Fruit fly (Drosophila melanogaster) whole organism, embryonic: ENCODE data around the gene Cby.

Experiments used
- ATbp ChIP-seq: fragments of 200-800 bp; sonication (Bioruptor generic); optimal IDR thresholded peaks from 2 replicates; lab custom pipeline; 2017; ENCODE audit warnings: missing biosample characterization, mild to moderate bottlenecking, missing genetic modification characterization, missing genetic modification reagents
- Asciz ChIP-seq: fragments of 200-800 bp; sonication (Bioruptor generic); optimal IDR thresholded peaks from 2 replicates; lab custom pipeline; 2017; ENCODE audit warnings: missing biosample characterization, mild to moderate bottlenecking, missing genetic modification characterization, missing genetic modification reagents
- CG10267 ChIP-seq: fragments of 200-800 bp; sonication (Bioruptor generic); optimal IDR thresholded peaks from 2 replicates; lab custom pipeline; 2018; ENCODE audit warnings: missing biosample characterization, mild to moderate bottlenecking, missing genetic modification characterization, moderate library complexity
- CG10366 ChIP-seq: fragments of 200-800 bp; sonication (Bioruptor generic); IDR thresholded peaks from 2 replicates; pipeline ENCODE4 v1.3.6; 2022; ENCODE audit warnings: missing biosample characterization, missing genetic modification characterization
- CG11085 ChIP-seq: fragments of 200-800 bp; sonication (Bioruptor generic); IDR thresholded peaks from 2 replicates; pipeline ENCODE4 v1.3.6; 2022; ENCODE audit warnings: missing biosample characterization, missing genetic modification characterization
- CG11093 ChIP-seq: fragments of 200-800 bp; sonication (Bioruptor generic); IDR thresholded peaks from 3 replicates; pipeline ENCODE4 v1.3.6; 2022; ENCODE audit warnings: missing biosample characterization, missing genetic modification characterization
- CG12219 ChIP-seq: fragments of 200-800 bp; sonication (Bioruptor generic); optimal IDR thresholded peaks from 3 replicates; lab custom pipeline; 2018; ENCODE audit warnings: missing biosample characterization, mild to moderate bottlenecking, missing genetic modification characterization
- CG12659 ChIP-seq: fragments of 200-800 bp; sonication (Bioruptor generic); optimal IDR thresholded peaks from 3 replicates; lab custom pipeline; 2017; ENCODE audit warnings: mild to moderate bottlenecking, missing biosample characterization, missing genetic modification reagents, missing genetic modification characterization
- CG12769 ChIP-seq: fragments of 200-800 bp; sonication (Bioruptor generic); optimal IDR thresholded peaks from 2 replicates; lab custom pipeline; 2019; ENCODE audit warnings: missing biosample characterization, mild to moderate bottlenecking, missing genetic modification characterization, moderate library complexity
- CG13775 ChIP-seq: fragments of 200-800 bp; sonication (Bioruptor generic); optimal IDR thresholded peaks from 3 replicates; lab custom pipeline; 2017; ENCODE audit warnings: missing biosample characterization, mild to moderate bottlenecking, missing genetic modification characterization
- CG14965 ChIP-seq: fragments of 200-800 bp; sonication (Bioruptor generic); optimal IDR thresholded peaks from 2 replicates; lab custom pipeline; 2016; ENCODE audit warnings: missing biosample characterization, missing genetic modification characterization, borderline replicate concordance
- CG17385 ChIP-seq: fragments of 200-800 bp; sonication (Bioruptor generic); optimal IDR thresholded peaks from 3 replicates; lab custom pipeline; 2018; ENCODE audit warnings: missing biosample characterization, mild to moderate bottlenecking, missing genetic modification characterization
- CG17829 ChIP-seq: fragments of 200-800 bp; optimal IDR thresholded peaks from 2 replicates; lab custom pipeline; 2019; ENCODE audit warnings: missing biosample characterization, mild to moderate bottlenecking, missing genetic modification characterization, moderate library complexity
- CG1832 ChIP-seq: fragments of 200-800 bp; sonication (Bioruptor generic); optimal IDR thresholded peaks from 2 replicates; lab custom pipeline; 2017; ENCODE audit warnings: missing biosample characterization, mild to moderate bottlenecking, missing genetic modification characterization, inconsistent platforms
- CG2712 ChIP-seq: fragments of 200-800 bp; optimal IDR thresholded peaks from 3 replicates; lab custom pipeline; 2019; ENCODE audit warnings: missing biosample characterization, mild to moderate bottlenecking, missing genetic modification characterization, moderate library complexity
- CG3065 ChIP-seq: fragments of 200-800 bp; sonication (Bioruptor generic); optimal IDR thresholded peaks from 2 replicates; lab custom pipeline; 2016; ENCODE audit warnings: missing biosample characterization, missing genetic modification characterization
- CG31441 ChIP-seq: fragments of 200-800 bp; sonication (Bioruptor generic); IDR thresholded peaks from 2 replicates; pipeline ENCODE4 v1.3.6; 2022; ENCODE audit warnings: missing biosample characterization, missing genetic modification characterization
- CG32772 ChIP-seq: fragments of 200-800 bp; sonication (Bioruptor generic); IDR thresholded peaks from 2 replicates; pipeline ENCODE4 v1.3.6; 2022; ENCODE audit warnings: missing biosample characterization, missing genetic modification characterization
- Dfd ChIP-seq, 2 experiments: fragments of >200 bp; optimal IDR thresholded peaks; 2 replicates each; lab custom pipeline; 2017; ENCODE audit warnings: missing biosample characterization in 2 of 2, missing genetic modification characterization in 2 of 2
- Dref ChIP-seq: fragments of 200-800 bp; sonication (Bioruptor generic); IDR thresholded peaks from 2 replicates; pipeline ENCODE4 v1.3.6; 2022; ENCODE audit warnings: missing biosample characterization, missing genetic modification characterization
- Elba2 ChIP-seq: fragments of 200-800 bp; sonication (Bioruptor generic); optimal IDR thresholded peaks from 3 replicates; lab custom pipeline; 2016; ENCODE audit warnings: missing biosample characterization, missing genetic modification characterization
- HLHmδ ChIP-seq: fragments of 200-800 bp; sonication (Bioruptor generic); optimal IDR thresholded peaks from 2 replicates; lab custom pipeline; 2018; ENCODE audit warnings: missing biosample characterization, mild to moderate bottlenecking, missing genetic modification characterization, moderate library complexity
- Hmr ChIP-seq: fragments of 200-800 bp; sonication (Bioruptor generic); optimal IDR thresholded peaks from 3 replicates; lab custom pipeline; 2017; ENCODE audit warnings: mild to moderate bottlenecking, missing biosample characterization, missing genetic modification reagents, missing genetic modification characterization
- Hsf ChIP-seq: fragments of 200-800 bp; sonication (Bioruptor generic); optimal IDR thresholded peaks from 3 replicates; lab custom pipeline; 2016; ENCODE audit warnings: missing biosample characterization, missing genetic modification characterization
- Mrtf ChIP-seq: fragments of 200-800 bp; sonication (Bioruptor generic); IDR thresholded peaks from 3 replicates; pipeline ENCODE4 v1.3.6; 2022; ENCODE audit warnings: missing biosample characterization, missing genetic modification characterization
- Opbp ChIP-seq: fragments of 200-800 bp; sonication (Bioruptor generic); IDR thresholded peaks from 3 replicates; pipeline ENCODE4 v1.3.6; 2022; ENCODE audit warnings: missing biosample characterization, missing genetic modification characterization; ENCODE audit not compliant: partially characterized antibody
- PHDP ChIP-seq: fragments of 200-800 bp; sonication (Bioruptor generic); optimal IDR thresholded peaks from 3 replicates; lab custom pipeline; 2018; ENCODE audit warnings: missing biosample characterization, mild to moderate bottlenecking, missing genetic modification characterization, moderate library complexity
- Sox100B ChIP-seq: fragments of 200-800 bp; sonication (Bioruptor generic); optimal IDR thresholded peaks from 3 replicates; lab custom pipeline; 2018; ENCODE audit warnings: missing biosample characterization, mild to moderate bottlenecking, missing genetic modification characterization
- Xbp1 ChIP-seq: fragments of 200-800 bp; sonication (Bioruptor generic); optimal IDR thresholded peaks from 3 replicates; lab custom pipeline; 2016; ENCODE audit warnings: missing biosample characterization, mild to moderate bottlenecking, missing genetic modification characterization
- cas ChIP-seq: fragments of 200-800 bp; sonication (Bioruptor generic); IDR thresholded peaks from 2 replicates; pipeline ENCODE4 v1.3.6; 2022; ENCODE audit warnings: missing biosample characterization, missing genetic modification characterization
- chinmo ChIP-seq: fragments of 200-800 bp; sonication (Bioruptor generic); IDR thresholded peaks from 4 replicates; pipeline ENCODE4 v1.3.6; 2022; ENCODE audit warnings: missing biosample characterization, missing genetic modification characterization; ENCODE audit not compliant: partially characterized antibody
- ci ChIP-seq: fragments of 200-800 bp; sonication (Bioruptor generic); IDR thresholded peaks from 3 replicates; pipeline ENCODE4 v1.3.6; 2022; ENCODE audit warnings: missing biosample characterization, missing genetic modification characterization
- dmrt11E ChIP-seq: fragments of 200-800 bp; sonication (Bioruptor generic); optimal IDR thresholded peaks from 3 replicates; lab custom pipeline; 2018; ENCODE audit warnings: missing biosample characterization, mild to moderate bottlenecking, missing genetic modification characterization, moderate library complexity
- emc ChIP-seq: fragments of 200-800 bp; sonication (Bioruptor generic); optimal IDR thresholded peaks from 2 replicates; lab custom pipeline; 2016; ENCODE audit warnings: missing biosample characterization, missing genetic modification characterization
- eve ChIP-seq, 2 experiments: fragments of >200 bp; optimal IDR thresholded peaks; 2 replicates each; lab custom pipeline; 2017; ENCODE audit warnings: missing biosample characterization in 2 of 2, missing genetic modification characterization in 2 of 2
- exex ChIP-seq: fragments of 200-800 bp; sonication (Bioruptor generic); optimal IDR thresholded peaks from 4 replicates; lab custom pipeline; 2018; ENCODE audit warnings: missing biosample characterization, mild to moderate bottlenecking, missing genetic modification characterization, moderate library complexity
- ftz-f1 ChIP-seq: fragments of 200-800 bp; sonication (Bioruptor generic); optimal IDR thresholded peaks from 2 replicates; lab custom pipeline; 2016; ENCODE audit warnings: missing biosample characterization, missing genetic modification characterization
- gcm ChIP-seq: fragments of 200-800 bp; sonication (Bioruptor generic); optimal IDR thresholded peaks from 2 replicates; lab custom pipeline; 2019; ENCODE audit warnings: missing biosample characterization, mild to moderate bottlenecking, missing genetic modification characterization, moderate library complexity
- grn ChIP-seq: fragments of 200-800 bp; sonication (Bioruptor generic); optimal IDR thresholded peaks from 3 replicates; lab custom pipeline; 2017; ENCODE audit warnings: missing biosample characterization, missing genetic modification characterization
- gsb-n ChIP-seq: fragments of 200-800 bp; sonication (Bioruptor generic); optimal IDR thresholded peaks from 3 replicates; lab custom pipeline; 2018; ENCODE audit warnings: missing biosample characterization, mild to moderate bottlenecking, missing genetic modification characterization
- lbe ChIP-seq: fragments of 200-800 bp; sonication (Bioruptor generic); optimal IDR thresholded peaks from 2 replicates; lab custom pipeline; 2016; ENCODE audit warnings: missing biosample characterization, mild to moderate bottlenecking, missing genetic modification characterization
- nom ChIP-seq: fragments of 200-800 bp; sonication (Bioruptor generic); optimal IDR thresholded peaks from 2 replicates; lab custom pipeline; 2017; ENCODE audit warnings: missing biosample characterization, missing genetic modification characterization, mild to moderate bottlenecking, moderate library complexity, missing genetic modification reagents
- odd ChIP-seq: fragments of 200-800 bp; sonication (Bioruptor generic); optimal IDR thresholded peaks from 2 replicates; lab custom pipeline; 2017; ENCODE audit warnings: missing biosample characterization, mild to moderate bottlenecking, missing genetic modification characterization
- prd ChIP-seq, 3 experiments: fragments of >200 bp in 2 of 3; fragments of 200-800 bp in 1 of 3; sonication (Bioruptor generic) in 1 of 3; optimal IDR thresholded peaks in 2 of 3; IDR thresholded peaks in 1 of 3; 2 replicates in 2 of 3; 3 replicates in 1 of 3; pipeline versions ENCODE4 v1.3.6 to Lab custom; 2017 to 2022; ENCODE audit warnings: missing biosample characterization in 1 of 3, missing genetic modification characterization in 1 of 3
- pum ChIP-seq: fragments of 200-800 bp; sonication (Bioruptor generic); optimal IDR thresholded peaks from 2 replicates; lab custom pipeline; 2016; ENCODE audit warnings: missing biosample characterization, missing genetic modification characterization
- run ChIP-seq: fragments of 200-800 bp; sonication (Bioruptor generic); optimal IDR thresholded peaks from 3 replicates; lab custom pipeline; 2018; ENCODE audit warnings: missing biosample characterization, mild to moderate bottlenecking, missing genetic modification characterization
- sc ChIP-seq, 3 experiments: fragments of >200 bp in 2 of 3; fragments of 200-800 bp in 1 of 3; sonication (Bioruptor generic) in 1 of 3; optimal IDR thresholded peaks; 2 replicates in 2 of 3; 3 replicates in 1 of 3; lab custom pipeline; 2017; ENCODE audit warnings: mild to moderate bottlenecking in 1 of 3, missing biosample characterization in 1 of 3, missing genetic modification characterization in 1 of 3, missing genetic modification reagents in 1 of 3

The Cby gene

DNA sequence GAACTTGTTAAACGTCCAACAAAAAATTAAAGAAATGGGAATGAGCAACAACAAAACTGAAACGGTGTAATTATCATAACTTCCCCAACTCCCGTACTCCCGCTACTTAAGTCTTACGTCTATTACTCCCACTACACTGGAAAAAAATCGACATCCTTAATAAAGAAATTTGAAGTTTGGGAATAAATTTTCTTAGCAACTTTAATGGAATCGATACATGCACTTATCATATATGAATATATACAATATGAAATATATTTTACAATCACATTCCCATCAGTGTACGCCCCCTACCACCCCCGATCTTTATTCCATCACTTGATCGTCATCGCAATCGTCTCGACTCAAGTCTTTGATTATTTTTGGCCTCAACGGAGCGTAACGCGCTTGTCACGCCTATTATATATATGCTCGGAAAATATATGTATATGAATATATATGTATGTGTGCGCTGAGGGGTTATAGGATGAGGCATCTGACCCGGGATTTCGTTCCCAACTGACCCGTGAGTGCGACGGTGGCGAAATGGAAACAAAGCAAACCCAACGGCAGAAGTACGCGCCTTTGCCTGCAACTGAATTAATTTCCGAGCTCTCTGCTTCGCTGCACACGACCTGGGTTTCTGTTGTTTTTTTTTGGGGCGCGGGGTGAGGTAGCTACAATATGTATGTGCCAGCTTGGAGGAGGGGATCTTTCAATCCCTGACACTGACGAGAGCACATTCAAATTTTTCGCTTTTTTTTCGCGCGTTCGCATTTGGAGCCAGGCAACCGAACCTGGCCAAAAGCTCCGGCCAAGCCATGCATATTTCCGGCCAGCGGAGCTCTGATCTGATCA is 33.4 kb upstream of the Cby start (continued):
- TF ChIP-seq prd (optimal IDR thresholded peaks at IDR 0.05; lab: Kevin White, UChicago) = no peak
- TF ChIP-seq prd (GFP tag; IDR thresholded peaks at IDR 0.05; lab: Robert Waterston, UW) = peak; percentile 16; the same call in 1 of the 3 replicates
- peak; percentile 47 for TF ChIP-seq CG32772 (GFP tag; lab: Robert Waterston, UW)
- TF ChIP-seq HLHmδ = no peak
- peak; percentile 64 for TF ChIP-seq gsb-n
- no peak for TF ChIP-seq Hmr (GFP tag; lab: Kevin White, UChicago)
- peak; percentile 66 for TF ChIP-seq CG2712 (tag; lab: Kevin White, UChicago)
- TF ChIP-seq sc (optimal IDR thresholded peaks at IDR 0.05; lab: Kevin White, UChicago) = no peak
- peak; percentile 34 for TF ChIP-seq sc (GFP tag; optimal IDR thresholded peaks at IDR 0.05; lab: Kevin White, UChicago)
- peak; percentile 15 for TF ChIP-seq CG12659 (GFP tag; lab: Kevin White, UChicago)
- peak; percentile 83 for TF ChIP-seq dmrt11E (tag; lab: Kevin White, UChicago)
- peak; percentile 43 for TF ChIP-seq PHDP
- TF ChIP-seq CG12219 = peak; percentile 8
- peak; percentile 63 for TF ChIP-seq CG31441
- TF ChIP-seq Asciz = peak; percentile 1
- peak; percentile 18 for TF ChIP-seq gcm (GFP tag; lab: Kevin White, UChicago)
- TF ChIP-seq grn (GFP tag; lab: Kevin White, UChicago) = peak; percentile 14
- TF ChIP-seq Dref = no peak
- no peak for TF ChIP-seq Mrtf (GFP tag; lab: Robert Waterston, UW)
- TF ChIP-seq CG3065 (GFP tag; lab: Kevin White, UChicago) = no peak
- 0 out of 4 replicates have a peak, but pooled peaks have one; percentile 26 for TF ChIP-seq chinmo (GFP tag; lab: Robert Waterston, UW)
- peak; percentile 25 for TF ChIP-seq Sox100B
- TF ChIP-seq ci (GFP tag; lab: Robert Waterston, UW) = peak; percentile 31; the same call in 1 of the 3 replicates
- peak in 1 of 2 experiments; percentile 67 for TF ChIP-seq eve (GFP tag; optimal IDR thresholded peaks at IDR 0.05; lab: Kevin White, UChicago)
- no peak for TF ChIP-seq CG10366
- TF ChIP-seq odd (GFP tag; lab: Kevin White, UChicago) = peak; percentile 40
- TF ChIP-seq Hsf (GFP tag; lab: Kevin White, UChicago) = peak; percentile 20
- no peak for TF ChIP-seq CG1832
- peak; percentile 70 for TF ChIP-seq CG17829 (tag; lab: Kevin White, UChicago)
- TF ChIP-seq lbe (GFP tag; lab: Kevin White, UChicago) = no peak
- no peak for TF ChIP-seq CG11093 (GFP tag; lab: Robert Waterston, UW)
- TF ChIP-seq CG17385 = peak; percentile 14
- no peak for TF ChIP-seq Opbp (GFP tag; lab: Robert Waterston, UW)
- TF ChIP-seq cas (GFP tag; lab: Robert Waterston, UW) = no peak
- no peak for TF ChIP-seq CG11085 (GFP tag; lab: Robert Waterston, UW)
- TF ChIP-seq CG10267 (tag; lab: Kevin White, UChicago) = peak; percentile 18
- TF ChIP-seq Xbp1 (GFP tag; lab: Kevin White, UChicago) = peak; percentile 37
- TF ChIP-seq Elba2 = no peak
- TF ChIP-seq pum (GFP tag; lab: Kevin White, UChicago) = no peak
- TF ChIP-seq ftz-f1 (GFP tag; lab: Kevin White, UChicago) = no peak
- no peak for TF ChIP-seq exex (tag; lab: Kevin White, UChicago)
- TF ChIP-seq emc (GFP tag; lab: Kevin White, UChicago) = no peak
- TF ChIP-seq ATbp (GFP tag; lab: Kevin White, UChicago) = peak; percentile 44
- TF ChIP-seq CG13775 (GFP tag; lab: Kevin White, UChicago) = peak; percentile 15
- TF ChIP-seq CG12769 = peak; percentile 17
- no peak for TF ChIP-seq nom
- TF ChIP-seq Dfd (GFP tag; optimal IDR thresholded peaks at IDR 0.05; lab: Kevin White, UChicago) = no peak
- TF ChIP-seq run (tag; lab: Kevin White, UChicago) = no peak
- no peak for TF ChIP-seq CG14965
